Fruit fly (Drosophila melanogaster): ENCODE measurements around the gene polybromo.

The polybromo gene

dm6 chr3R:24799503-24799902 lies 5.6 kb downstream of the polybromo start, which contains the start of gene Ude (continued):
- TF ChIP-seq CG7556 (GFP tag; optimal IDR thresholded peaks at IDR 0.05): no peak
- peak; percentile 1 for TF ChIP-seq MESR4 (GFP tag; optimal IDR thresholded peaks at IDR 0.05)
- TF ChIP-seq CG12942 (GFP tag; optimal IDR thresholded peaks at IDR 0.05): no peak
- no peak for TF ChIP-seq exex (tag; optimal IDR thresholded peaks at IDR 0.05)
- TF ChIP-seq PHDP (tag; optimal IDR thresholded peaks at IDR 0.05): peak; percentile 41
- TF ChIP-seq CHES-1-like (GFP tag; optimal IDR thresholded peaks at IDR 0.05): no peak
- peak; percentile 18 for TF ChIP-seq CG6765 (GFP tag; optimal IDR thresholded peaks at IDR 0.05)
- no peak for TF ChIP-seq fd3F (GFP tag; optimal IDR thresholded peaks at IDR 0.05)
- no peak for TF ChIP-seq CG4404 (GFP tag; IDR thresholded peaks at IDR 0.05)
- peak; percentile 19; the same call in 1 of the 2 replicates for TF ChIP-seq vvl (GFP tag; IDR thresholded peaks at IDR 0.05)
- no peak for TF ChIP-seq Hr3 (GFP tag; optimal IDR thresholded peaks at IDR 0.05)
- peak; percentile 42; the same call in 2 of the 3 replicates for TF ChIP-seq CG34224 (GFP tag; IDR thresholded peaks at IDR 0.05; ENCODE audit: partially characterized antibody)
- 0 out of 2 replicates have a peak, but pooled peaks have one; percentile 23 for TF ChIP-seq Rfx (GFP tag; IDR thresholded peaks at IDR 0.05)
- no peak for TF ChIP-seq CG17829 (tag; optimal IDR thresholded peaks at IDR 0.05)
- 0 out of 2 replicates have a peak, but pooled peaks have one; percentile 11 for TF ChIP-seq sob (GFP tag; IDR thresholded peaks at IDR 0.05)
- peak; percentile 28 for TF ChIP-seq CG13287 (GFP tag; IDR thresholded peaks at IDR 0.05; ENCODE audit: partially characterized antibody)
- TF ChIP-seq onecut (GFP tag; IDR thresholded peaks at IDR 0.05): peak; percentile 99
- no peak for TF ChIP-seq esg (GFP tag; conservative IDR thresholded peaks at IDR 0.05)
- peak; percentile 26 for TF ChIP-seq Med (GFP tag)
- no peak for TF ChIP-seq CG14965 (GFP tag; optimal IDR thresholded peaks at IDR 0.05; ENCODE audit: borderline replicate concordance)
- TF ChIP-seq vfl (GFP tag; optimal IDR thresholded peaks at IDR 0.05): no peak
- no peak; the same call in 1 of the 2 replicates for TF ChIP-seq bowl (GFP tag; IDR thresholded peaks at IDR 0.05)
- TF ChIP-seq caup (GFP tag; optimal IDR thresholded peaks at IDR 0.05; ENCODE audit: severe bottlenecking): no peak
- TF ChIP-seq wdn (GFP tag; IDR thresholded peaks at IDR 0.05): no peak
- TF ChIP-seq HmgZ (tag; optimal IDR thresholded peaks at IDR 0.05): peak; percentile 8
- TF ChIP-seq bbx (GFP tag; IDR thresholded peaks at IDR 0.05; ENCODE audit: partially characterized antibody): 0 out of 2 replicates have a peak, but pooled peaks have one; percentile 12
- no peak for TF ChIP-seq crc (GFP tag; optimal IDR thresholded peaks at IDR 0.05)
- TF ChIP-seq Adf1 (GFP tag; IDR thresholded peaks at IDR 0.05): peak; percentile 13; the same call in 1 of the 2 replicates
- no peak for TF ChIP-seq al (GFP tag; IDR thresholded peaks at IDR 0.05)
- no peak for TF ChIP-seq CG10543 (GFP tag; optimal IDR thresholded peaks at IDR 0.05)
- TF ChIP-seq CG17802 (tag; optimal IDR thresholded peaks at IDR 0.05): no peak
- TF ChIP-seq Lhr (GFP tag; optimal IDR thresholded peaks at IDR 0.05): no peak
- TF ChIP-seq Max (GFP tag; optimal IDR thresholded peaks at IDR 0.05): no peak
- no peak for TF ChIP-seq CG12769 (tag; optimal IDR thresholded peaks at IDR 0.05)
- TF ChIP-seq MTF-1 (GFP tag; optimal IDR thresholded peaks at IDR 0.05; ENCODE audit: borderline replicate concordance): no peak
- TF ChIP-seq Trl (optimal IDR thresholded peaks at IDR 0.05): peak in 1 of 2 experiments; percentile 63
- TF ChIP-seq Trl (GFP tag; optimal IDR thresholded peaks at IDR 0.05): no peak
- peak; percentile 16; the same call in 1 of the 2 replicates for TF ChIP-seq amos (GFP tag; IDR thresholded peaks at IDR 0.05; ENCODE audit: partially characterized antibody)
- TF ChIP-seq crp (GFP tag; optimal IDR thresholded peaks at IDR 0.05): no peak
- peak; percentile 49; the same call in 1 of the 2 replicates for TF ChIP-seq chm (GFP tag; IDR thresholded peaks at IDR 0.05)
- TF ChIP-seq BtbVII (GFP tag; optimal IDR thresholded peaks at IDR 0.05): peak; percentile 33
